Fruit fly (Drosophila melanogaster) whole organism, embryonic: Measurements from ENCODE around the gene uif.

Source experiments
- Atf-2 ChIP-seq: fragments of 200-800 bp; sonication (Bioruptor generic); optimal IDR thresholded peaks from 2 replicates; lab custom pipeline; 2016; ENCODE audit warnings: missing biosample characterization, missing genetic modification characterization
- BEAF-32 ChIP-seq: fragments of 200-800 bp; sonication (Bioruptor generic); optimal IDR thresholded peaks from 3 replicates; lab custom pipeline; 2017; ENCODE audit warnings: missing biosample characterization, missing genetic modification characterization, mild to moderate bottlenecking, moderate library complexity, missing genetic modification reagents
- BtbVII ChIP-seq: fragments of 200-800 bp; sonication (Bioruptor generic); optimal IDR thresholded peaks from 3 replicates; lab custom pipeline; 2017; ENCODE audit warnings: missing biosample characterization, mild to moderate bottlenecking, missing genetic modification characterization
- C15 ChIP-seq: fragments of 200-800 bp; sonication (Bioruptor generic); IDR thresholded peaks from 3 replicates; pipeline ENCODE4 v1.3.6; 2022; ENCODE audit warnings: missing biosample characterization, missing genetic modification characterization
- CG10959 ChIP-seq: fragments of 200-800 bp; sonication (Bioruptor generic); IDR thresholded peaks from 2 replicates; pipeline ENCODE4 v1.3.6; 2022; ENCODE audit warnings: missing biosample characterization, missing genetic modification characterization
- CG11247 ChIP-seq: fragments of 200-800 bp; sonication (Bioruptor generic); IDR thresholded peaks from 2 replicates; pipeline ENCODE4 v1.3.6; 2022; ENCODE audit warnings: missing biosample characterization, missing genetic modification characterization
- CG12769 ChIP-seq: fragments of 200-800 bp; sonication (Bioruptor generic); optimal IDR thresholded peaks from 2 replicates; lab custom pipeline; 2019; ENCODE audit warnings: missing biosample characterization, mild to moderate bottlenecking, missing genetic modification characterization, moderate library complexity
- CG13287 ChIP-seq: fragments of 200-800 bp; sonication (Bioruptor generic); IDR thresholded peaks from 2 replicates; pipeline ENCODE4 v1.3.6; 2022; ENCODE audit warnings: missing biosample characterization, missing genetic modification characterization; ENCODE audit not compliant: partially characterized antibody
- CG13624 ChIP-seq: fragments of 200-800 bp; sonication (Bioruptor generic); optimal IDR thresholded peaks from 2 replicates; lab custom pipeline; 2016; ENCODE audit warnings: missing biosample characterization, missing genetic modification characterization
- CG15514 ChIP-seq: fragments of 200-800 bp; sonication (Bioruptor generic); optimal IDR thresholded peaks from 3 replicates; lab custom pipeline; 2017; ENCODE audit warnings: missing biosample characterization, missing genetic modification characterization, mild to moderate bottlenecking, moderate library complexity, missing genetic modification reagents
- CG18011 ChIP-seq: fragments of 200-800 bp; sonication (Bioruptor generic); optimal IDR thresholded peaks from 2 replicates; lab custom pipeline; 2017; ENCODE audit warnings: missing biosample characterization, missing genetic modification characterization, mild to moderate bottlenecking, moderate library complexity, missing genotype
- CG18619 ChIP-seq: fragments of 200-800 bp; sonication (Bioruptor generic); optimal IDR thresholded peaks from 3 replicates; lab custom pipeline; 2017; ENCODE audit warnings: missing biosample characterization, mild to moderate bottlenecking, missing genetic modification characterization
- CG31388 ChIP-seq: fragments of 200-800 bp; sonication (Bioruptor generic); optimal IDR thresholded peaks from 2 replicates; lab custom pipeline; 2016; ENCODE audit warnings: missing biosample characterization, missing genetic modification characterization
- CG3163 ChIP-seq: fragments of 200-800 bp; sonication (Bioruptor generic); optimal IDR thresholded peaks from 3 replicates; lab custom pipeline; 2016; ENCODE audit warnings: missing biosample characterization, missing genetic modification characterization
- CG3281 ChIP-seq: fragments of 200-800 bp; sonication (Bioruptor generic); optimal IDR thresholded peaks from 3 replicates; lab custom pipeline; 2017; ENCODE audit warnings: missing biosample characterization, mild to moderate bottlenecking, missing genetic modification characterization
- CG3407 ChIP-seq: fragments of 200-800 bp; sonication (Bioruptor generic); optimal IDR thresholded peaks from 2 replicates; lab custom pipeline; 2018; ENCODE audit warnings: missing biosample characterization, mild to moderate bottlenecking, missing genetic modification characterization
- CG34376 ChIP-seq: fragments of 200-800 bp; sonication (Bioruptor generic); optimal IDR thresholded peaks from 2 replicates; lab custom pipeline; 2018; ENCODE audit warnings: missing biosample characterization, mild to moderate bottlenecking, missing genetic modification characterization
- CG4360 ChIP-seq: fragments of 200-800 bp; sonication (Bioruptor generic); IDR thresholded peaks from 2 replicates; pipeline ENCODE4 v1.3.6; 2022; ENCODE audit warnings: missing biosample characterization, missing genetic modification characterization
- CG4617 ChIP-seq: fragments of 200-800 bp; sonication (Bioruptor generic); optimal IDR thresholded peaks from 3 replicates; lab custom pipeline; 2016; ENCODE audit warnings: missing biosample characterization, missing genetic modification characterization, borderline replicate concordance
- CG6683 ChIP-seq: fragments of 200-800 bp; sonication (Bioruptor generic); optimal IDR thresholded peaks from 2 replicates; lab custom pipeline; 2017; ENCODE audit warnings: missing biosample characterization, mild to moderate bottlenecking, missing genetic modification characterization, missing genetic modification reagents
- Dip3 ChIP-seq: fragments of 200-800 bp; sonication (Bioruptor generic); optimal IDR thresholded peaks from 3 replicates; lab custom pipeline; 2016; ENCODE audit warnings: missing biosample characterization, missing genetic modification characterization
- Drgx ChIP-seq: fragments of 200-800 bp; sonication (Bioruptor generic); IDR thresholded peaks from 2 replicates; pipeline ENCODE4 v1.3.6; 2022; ENCODE audit warnings: missing biosample characterization, missing genetic modification characterization
- H15 ChIP-seq: fragments of 200-800 bp; sonication (Bioruptor generic); IDR thresholded peaks from 3 replicates; pipeline ENCODE4 v1.3.6; 2022; ENCODE audit warnings: missing biosample characterization, missing genetic modification characterization
- HLH3B ChIP-seq: fragments of 200-800 bp; sonication (Bioruptor generic); IDR thresholded peaks from 2 replicates; pipeline ENCODE4 v1.3.6; 2022; ENCODE audit warnings: missing biosample characterization, missing genetic modification characterization
- MBD-R2 ChIP-seq: fragments of 200-800 bp; sonication (Bioruptor generic); IDR thresholded peaks from 2 replicates; pipeline ENCODE4 v1.3.6; 2022; ENCODE audit warnings: missing biosample characterization, missing genetic modification characterization
- Med ChIP-seq: fragments of 200-800 bp; sonication (Bioruptor generic); peaks from one replicate; lab custom pipeline; 2016; ENCODE audit warnings: missing biosample characterization, missing genetic modification characterization, mild to moderate bottlenecking, inconsistent platforms, moderate library complexity
- NC2α ChIP-seq: fragments of 200-800 bp; sonication (Bioruptor generic); optimal IDR thresholded peaks from 2 replicates; lab custom pipeline; 2016; ENCODE audit warnings: missing biosample characterization, missing genetic modification characterization
- NFAT ChIP-seq: fragments of 200-800 bp; sonication (Bioruptor generic); IDR thresholded peaks from 2 replicates; pipeline ENCODE4 v1.3.6; 2022; ENCODE audit warnings: missing biosample characterization, missing genetic modification characterization
- Scr ChIP-seq: fragments of 200-800 bp; sonication (Bioruptor generic); IDR thresholded peaks from 2 replicates; pipeline ENCODE4 v1.3.6; 2022; ENCODE audit warnings: missing biosample characterization, missing genetic modification characterization; ENCODE audit not compliant: partially characterized antibody
- Six4 ChIP-seq: fragments of 200-800 bp; sonication (Bioruptor generic); optimal IDR thresholded peaks from 2 replicates; lab custom pipeline; 2016; ENCODE audit warnings: missing biosample characterization, missing genetic modification characterization
- ase ChIP-seq: fragments of 200-800 bp; sonication (Bioruptor generic); IDR thresholded peaks from 3 replicates; pipeline ENCODE4 v1.3.6; 2022; ENCODE audit warnings: missing biosample characterization, missing genetic modification characterization
- bab2 ChIP-seq: fragments of 200-800 bp; sonication (Bioruptor generic); optimal IDR thresholded peaks from 2 replicates; lab custom pipeline; 2016; ENCODE audit warnings: missing biosample characterization, missing genetic modification characterization
- dimm ChIP-seq: fragments of 200-800 bp; sonication (Bioruptor generic); IDR thresholded peaks from 2 replicates; pipeline ENCODE4 v1.3.6; 2022; ENCODE audit warnings: missing biosample characterization, missing genetic modification characterization
- grau ChIP-seq: fragments of 200-800 bp; optimal IDR thresholded peaks from 3 replicates; lab custom pipeline; 2019; ENCODE audit warnings: missing biosample characterization, mild to moderate bottlenecking, missing genetic modification characterization, moderate library complexity
- gt ChIP-seq: fragments of 200-800 bp; sonication (Bioruptor generic); IDR thresholded peaks from 2 replicates; pipeline ENCODE4 v1.3.6; 2022; ENCODE audit warnings: missing biosample characterization, missing genetic modification characterization
- hbn ChIP-seq: fragments of 200-800 bp; sonication (Bioruptor generic); IDR thresholded peaks from 2 replicates; pipeline ENCODE4 v1.3.6; 2022; ENCODE audit warnings: missing biosample characterization, missing genetic modification characterization; ENCODE audit not compliant: partially characterized antibody
- hth ChIP-seq: fragments of >200 bp; optimal IDR thresholded peaks from 2 replicates; lab custom pipeline; 2017; ENCODE audit warnings: inconsistent platforms
- nau ChIP-seq: fragments of 200-800 bp; sonication (Bioruptor generic); optimal IDR thresholded peaks from 3 replicates; lab custom pipeline; 2017; ENCODE audit warnings: missing biosample characterization, mild to moderate bottlenecking, missing genetic modification characterization, missing genetic modification reagents
- nmo ChIP-seq: fragments of 200-800 bp; sonication (Bioruptor generic); optimal IDR thresholded peaks from 2 replicates; lab custom pipeline; 2018; ENCODE audit warnings: missing biosample characterization, mild to moderate bottlenecking, missing genetic modification characterization, moderate library complexity
- onecut ChIP-seq: fragments of 200-800 bp; sonication (Bioruptor generic); IDR thresholded peaks from 2 replicates; pipeline ENCODE4 v1.3.6; 2022; ENCODE audit warnings: missing biosample characterization, missing genetic modification characterization
- org-1 ChIP-seq: fragments of 200-800 bp; sonication (Bioruptor generic); optimal IDR thresholded peaks from 2 replicates; lab custom pipeline; 2017; ENCODE audit warnings: missing biosample characterization, missing genetic modification characterization
- p53 ChIP-seq: fragments of 200-800 bp; sonication (Bioruptor generic); optimal IDR thresholded peaks from 2 replicates; lab custom pipeline; 2016; ENCODE audit warnings: missing biosample characterization, missing genetic modification characterization
- pb ChIP-seq: fragments of 200-800 bp; sonication (Bioruptor generic); optimal IDR thresholded peaks from 3 replicates; lab custom pipeline; 2016; ENCODE audit warnings: missing biosample characterization, missing genetic modification characterization
- pfk ChIP-seq: fragments of 200-800 bp; sonication (Bioruptor generic); optimal IDR thresholded peaks from 2 replicates; lab custom pipeline; 2018; ENCODE audit warnings: missing biosample characterization, mild to moderate bottlenecking, missing genetic modification characterization, moderate library complexity
- pros ChIP-seq: fragments of 200-800 bp; sonication (Bioruptor generic); optimal IDR thresholded peaks from 3 replicates; lab custom pipeline; 2019; ENCODE audit warnings: missing biosample characterization, mild to moderate bottlenecking, missing genetic modification characterization, moderate library complexity
- psq ChIP-seq: fragments of 200-800 bp; sonication (Bioruptor generic); optimal IDR thresholded peaks from 2 replicates; lab custom pipeline; 2017; ENCODE audit warnings: missing biosample characterization, missing genetic modification characterization
- sens-2 ChIP-seq: fragments of 200-800 bp; sonication (Bioruptor generic); IDR thresholded peaks from 2 replicates; pipeline ENCODE4 v1.3.6; 2022; ENCODE audit warnings: missing biosample characterization, missing genetic modification characterization
- shn ChIP-seq: fragments of 200-800 bp; sonication (Bioruptor generic); optimal IDR thresholded peaks from 3 replicates; lab custom pipeline; 2016; ENCODE audit warnings: missing biosample characterization, missing genetic modification characterization
- twi ChIP-seq: fragments of 200-800 bp; optimal IDR thresholded peaks from 2 replicates; lab custom pipeline; 2019; ENCODE audit warnings: missing biosample characterization, mild to moderate bottlenecking, missing genetic modification characterization, moderate library complexity
- yki ChIP-seq: fragments of >200 bp; optimal IDR thresholded peaks from 3 replicates; lab custom pipeline; 2018
- zen2 ChIP-seq: fragments of 200-800 bp; sonication (Bioruptor generic); IDR thresholded peaks from 3 replicates; pipeline ENCODE4 v1.3.6; 2022; ENCODE audit warnings: missing biosample characterization, missing genetic modification characterization; ENCODE audit not compliant: partially characterized antibody

uif gene

DNA sequence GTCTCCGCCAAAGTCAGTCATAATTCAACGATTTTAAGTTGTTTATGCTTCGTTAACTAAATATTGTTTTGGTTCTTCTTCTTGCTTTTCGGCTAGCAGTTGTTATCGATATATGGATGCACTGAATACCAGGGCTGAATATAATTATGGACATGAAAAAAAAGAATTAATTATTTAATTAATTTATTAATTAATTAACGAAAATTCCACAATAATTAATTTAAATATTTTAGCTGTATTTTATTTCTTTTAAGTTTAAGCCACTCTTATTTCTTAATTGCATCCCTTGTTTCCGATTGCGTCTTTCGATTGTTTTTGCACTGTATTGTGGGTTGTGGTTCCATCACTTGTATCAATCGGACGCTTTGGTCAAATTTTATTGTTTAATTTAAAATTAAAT lies 60.1 kb downstream of the uif start, which contains the start of the genes Gas41 and SA1 (continued):
- TF ChIP-seq Scr (GFP tag; lab: Robert Waterston, UW): peak; percentile 73
- TF ChIP-seq NFAT (GFP tag; lab: Robert Waterston, UW): peak; percentile 88
- no peak for TF ChIP-seq CG31388 (GFP tag; lab: Kevin White, UChicago)
- no peak for TF ChIP-seq Dip3 (GFP tag; lab: Kevin White, UChicago)
- peak; percentile 68 for TF ChIP-seq twi (tag; lab: Kevin White, UChicago)
- no peak for TF ChIP-seq pb
- TF ChIP-seq MBD-R2 (GFP tag; lab: Robert Waterston, UW): peak; percentile 78
- TF ChIP-seq CG11247: no peak
- peak; percentile 67; the same call in 1 of the 3 replicates for TF ChIP-seq zen2 (GFP tag; lab: Robert Waterston, UW)
- TF ChIP-seq CG4360 (GFP tag; lab: Robert Waterston, UW): 0 out of 2 replicates have a peak, but pooled peaks have one; percentile 35
- TF ChIP-seq gt (GFP tag; lab: Robert Waterston, UW): peak; percentile 58; the same call in 1 of the 2 replicates
- TF ChIP-seq bab2: no peak
- peak; percentile 96 for TF ChIP-seq CG15514 (GFP tag; lab: Kevin White, UChicago)
- peak; percentile 85 for TF ChIP-seq CG3281 (GFP tag; lab: Kevin White, UChicago)
- TF ChIP-seq Six4: peak; percentile 70
- TF ChIP-seq NC2α (GFP tag; lab: Kevin White, UChicago): no peak
- TF ChIP-seq CG13287: peak; percentile 90
- peak; percentile 81; the same call in 2 of the 3 replicates for TF ChIP-seq ase (GFP tag; lab: Robert Waterston, UW)
- TF ChIP-seq H15 (GFP tag; lab: Robert Waterston, UW): no peak; the same call in 1 of the 3 replicates
- TF ChIP-seq C15 (GFP tag; lab: Robert Waterston, UW): peak; percentile 65; the same call in 1 of the 3 replicates
- no peak for TF ChIP-seq org-1 (GFP tag; lab: Kevin White, UChicago)
- TF ChIP-seq grau: peak; percentile 64
- peak; percentile 81 for TF ChIP-seq CG3407 (GFP tag; lab: Kevin White, UChicago)
- TF ChIP-seq Drgx: peak; percentile 86
- no peak for TF ChIP-seq onecut (GFP tag; lab: Robert Waterston, UW)
- peak; percentile 64 for TF ChIP-seq CG6683 (GFP tag; lab: Kevin White, UChicago)
- no peak for TF ChIP-seq CG3163
- peak; percentile 22 for TF ChIP-seq CG18619 (GFP tag; lab: Kevin White, UChicago)
- TF ChIP-seq CG13624 (GFP tag; lab: Kevin White, UChicago): no peak
- TF ChIP-seq BtbVII: peak; percentile 71
- no peak for TF ChIP-seq hth
- TF ChIP-seq CG12769: no peak
- TF ChIP-seq CG34376 (GFP tag; lab: Kevin White, UChicago): peak; percentile 49
- peak; percentile 3 for TF ChIP-seq pfk (GFP tag; lab: Kevin White, UChicago)
- peak; percentile 7; the same call in 1 of the 2 replicates for TF ChIP-seq dimm (GFP tag; lab: Robert Waterston, UW)
- TF ChIP-seq sens-2 (GFP tag; lab: Robert Waterston, UW): no peak
- TF ChIP-seq nau: no peak
- peak; percentile 24 for TF ChIP-seq shn (GFP tag; lab: Kevin White, UChicago)
- peak; percentile 87 for TF ChIP-seq Med (GFP tag; lab: Kevin White, UChicago)
- TF ChIP-seq pros (GFP tag; lab: Kevin White, UChicago): no peak
- peak; percentile 88 for TF ChIP-seq BEAF-32
- no peak for TF ChIP-seq HLH3B (GFP tag; lab: Robert Waterston, UW)
- no peak for TF ChIP-seq Atf-2 (GFP tag; lab: Kevin White, UChicago)
- no peak for TF ChIP-seq p53 (GFP tag; lab: Kevin White, UChicago)
- TF ChIP-seq yki: no peak
- peak; percentile 12 for TF ChIP-seq psq
- no peak for TF ChIP-seq CG10959
- peak; percentile 77 for TF ChIP-seq CG18011
- peak; percentile 68; the same call in 1 of the 2 replicates for TF ChIP-seq hbn (GFP tag; lab: Robert Waterston, UW)
- peak; percentile 24 for TF ChIP-seq nmo (GFP tag; lab: Kevin White, UChicago)
- TF ChIP-seq CG4617 (GFP tag; lab: Kevin White, UChicago): peak; percentile 92
